Fruit fly (Drosophila melanogaster) whole organism, embryonic: ENCODE results near the gene CG32243.
A peak's percentile ranks its signal among the peaks of the same experiment; 100 is the strongest.

Experiments used
- B-H2 ChIP-seq: fragments of 200-800 bp; sonication (Bioruptor generic); optimal IDR thresholded peaks from 2 replicates; lab custom pipeline; 2018; ENCODE audit warnings: missing biosample characterization, mild to moderate bottlenecking, missing genetic modification characterization
- Bgb ChIP-seq: fragments of 200-800 bp; sonication (Bioruptor generic); IDR thresholded peaks from 2 replicates; pipeline ENCODE4 v1.3.6; 2022; ENCODE audit warnings: missing biosample characterization, missing genetic modification characterization; ENCODE audit not compliant: partially characterized antibody
- Blimp-1 ChIP-seq: fragments of 200-800 bp; sonication (Bioruptor generic); optimal IDR thresholded peaks from 3 replicates; lab custom pipeline; 2018; ENCODE audit warnings: missing biosample characterization, missing genetic modification characterization, mild to moderate bottlenecking, moderate library complexity, missing genetic modification reagents
- CG10321 ChIP-seq: fragments of 200-800 bp; sonication (Bioruptor generic); IDR thresholded peaks from 2 replicates; pipeline ENCODE4 v1.3.6; 2022; ENCODE audit warnings: missing biosample characterization, missing genetic modification characterization
- CG10431 ChIP-seq: fragments of 200-800 bp; sonication (Bioruptor generic); optimal IDR thresholded peaks from 3 replicates; lab custom pipeline; 2018; ENCODE audit warnings: missing biosample characterization, mild to moderate bottlenecking, missing genetic modification characterization
- CG10654 ChIP-seq: fragments of 200-800 bp; sonication (Bioruptor generic); optimal IDR thresholded peaks from 2 replicates; lab custom pipeline; 2016; ENCODE audit warnings: missing biosample characterization, missing genetic modification characterization
- CG10959 ChIP-seq: fragments of 200-800 bp; sonication (Bioruptor generic); IDR thresholded peaks from 2 replicates; pipeline ENCODE4 v1.3.6; 2022; ENCODE audit warnings: missing biosample characterization, missing genetic modification characterization
- CG12155 ChIP-seq: fragments of 200-800 bp; sonication (Bioruptor generic); optimal IDR thresholded peaks from 3 replicates; lab custom pipeline; 2016; ENCODE audit warnings: missing biosample characterization, missing genetic modification characterization
- CG14014 ChIP-seq: fragments of 200-800 bp; sonication (Bioruptor generic); IDR thresholded peaks from 2 replicates; pipeline ENCODE4 v1.3.6; 2022; ENCODE audit warnings: missing biosample characterization, missing genetic modification characterization
- CG15011 ChIP-seq: fragments of 200-800 bp; sonication (Bioruptor generic); optimal IDR thresholded peaks from 3 replicates; lab custom pipeline; 2018; ENCODE audit warnings: missing biosample characterization, mild to moderate bottlenecking, missing genetic modification characterization
- CG15269 ChIP-seq: fragments of 200-800 bp; sonication (Bioruptor generic); optimal IDR thresholded peaks from 2 replicates; lab custom pipeline; 2018; ENCODE audit warnings: missing biosample characterization, mild to moderate bottlenecking, missing genetic modification characterization, moderate library complexity
- CG17186 ChIP-seq: fragments of 200-800 bp; sonication (Bioruptor generic); optimal IDR thresholded peaks from 3 replicates; lab custom pipeline; 2017; ENCODE audit warnings: missing biosample characterization, missing genetic modification reagents, missing genetic modification characterization
- CG18011 ChIP-seq: fragments of 200-800 bp; sonication (Bioruptor generic); optimal IDR thresholded peaks from 2 replicates; lab custom pipeline; 2017; ENCODE audit warnings: missing biosample characterization, missing genetic modification characterization, mild to moderate bottlenecking, moderate library complexity, missing genotype
- CG2120 ChIP-seq: fragments of 200-800 bp; sonication (Bioruptor generic); optimal IDR thresholded peaks from 3 replicates; lab custom pipeline; 2016; ENCODE audit warnings: missing biosample characterization, missing genetic modification characterization
- CG2199 ChIP-seq: fragments of 200-800 bp; sonication (Bioruptor generic); IDR thresholded peaks from 3 replicates; pipeline ENCODE4 v1.3.6; 2022; ENCODE audit warnings: missing biosample characterization, missing genetic modification characterization
- CG31365 ChIP-seq: fragments of 200-800 bp; sonication (Bioruptor generic); optimal IDR thresholded peaks from 2 replicates; lab custom pipeline; 2018; ENCODE audit warnings: missing biosample characterization, mild to moderate bottlenecking, missing genetic modification characterization
- CG31388 ChIP-seq: fragments of 200-800 bp; sonication (Bioruptor generic); optimal IDR thresholded peaks from 2 replicates; lab custom pipeline; 2016; ENCODE audit warnings: missing biosample characterization, missing genetic modification characterization
- CG34224 ChIP-seq: fragments of 200-800 bp; sonication (Bioruptor generic); IDR thresholded peaks from 3 replicates; pipeline ENCODE4 v1.3.6; 2022; ENCODE audit warnings: missing biosample characterization, missing genetic modification characterization; ENCODE audit not compliant: partially characterized antibody
- CG6654 ChIP-seq: fragments of 200-800 bp; sonication (Bioruptor generic); optimal IDR thresholded peaks from 2 replicates; lab custom pipeline; 2017; ENCODE audit warnings: missing biosample characterization, mild to moderate bottlenecking, missing genetic modification characterization
- CG8924 ChIP-seq: fragments of 200-800 bp; optimal IDR thresholded peaks from 3 replicates; lab custom pipeline; 2019; ENCODE audit warnings: missing biosample characterization, mild to moderate bottlenecking, missing genetic modification characterization, moderate library complexity
- CG9727 ChIP-seq: fragments of 200-800 bp; sonication (Bioruptor generic); optimal IDR thresholded peaks from 3 replicates; lab custom pipeline; 2017; ENCODE audit warnings: missing biosample characterization, mild to moderate bottlenecking, missing genetic modification characterization
- CoRest ChIP-seq: fragments of 200-800 bp; sonication (Bioruptor generic); optimal IDR thresholded peaks from 3 replicates; lab custom pipeline; 2018; ENCODE audit warnings: missing biosample characterization, mild to moderate bottlenecking, missing genetic modification characterization, moderate library complexity
- Dek ChIP-seq: fragments of 200-800 bp; sonication (Bioruptor generic); optimal IDR thresholded peaks from 3 replicates; lab custom pipeline; 2019; ENCODE audit warnings: missing biosample characterization, mild to moderate bottlenecking, missing genetic modification characterization, moderate library complexity
- Dp ChIP-seq: fragments of 200-800 bp; sonication (Bioruptor generic); optimal IDR thresholded peaks from 2 replicates; lab custom pipeline; 2018; ENCODE audit warnings: missing biosample characterization, mild to moderate bottlenecking, missing genetic modification characterization, moderate library complexity
- Fer1 ChIP-seq: fragments of 200-800 bp; sonication (Bioruptor generic); optimal IDR thresholded peaks from 2 replicates; lab custom pipeline; 2017; ENCODE audit warnings: missing biosample characterization, mild to moderate bottlenecking, missing genetic modification characterization
- Hand ChIP-seq: fragments of 200-800 bp; sonication (Bioruptor generic); optimal IDR thresholded peaks from 2 replicates; lab custom pipeline; 2017; ENCODE audit warnings: mild to moderate bottlenecking, missing biosample characterization, missing genetic modification reagents, missing genetic modification characterization
- HmgD ChIP-seq: fragments of 200-800 bp; sonication (Bioruptor generic); optimal IDR thresholded peaks from 3 replicates; lab custom pipeline; 2016; ENCODE audit warnings: missing biosample characterization, missing genetic modification characterization
- Hr3 ChIP-seq: fragments of 200-800 bp; sonication (Bioruptor generic); optimal IDR thresholded peaks from 3 replicates; lab custom pipeline; 2016; ENCODE audit warnings: missing biosample characterization, missing genetic modification characterization
- Lhr ChIP-seq: fragments of 200-800 bp; sonication (Bioruptor generic); optimal IDR thresholded peaks from 3 replicates; lab custom pipeline; 2017; ENCODE audit warnings: mild to moderate bottlenecking, missing biosample characterization, missing genetic modification reagents, missing genetic modification characterization
- Med ChIP-seq: fragments of 200-800 bp; sonication (Bioruptor generic); peaks from one replicate; lab custom pipeline; 2016; ENCODE audit warnings: missing biosample characterization, missing genetic modification characterization, mild to moderate bottlenecking, inconsistent platforms, moderate library complexity
- Myb ChIP-seq: fragments of 200-800 bp; sonication (Bioruptor generic); optimal IDR thresholded peaks from 2 replicates; lab custom pipeline; 2016; ENCODE audit warnings: missing biosample characterization, missing genetic modification characterization
- NFAT ChIP-seq: fragments of 200-800 bp; sonication (Bioruptor generic); IDR thresholded peaks from 2 replicates; pipeline ENCODE4 v1.3.6; 2022; ENCODE audit warnings: missing biosample characterization, missing genetic modification characterization
- Oaz ChIP-seq: fragments of 200-800 bp; sonication (Bioruptor generic); IDR thresholded peaks from 2 replicates; pipeline ENCODE4 v1.3.6; 2022; ENCODE audit warnings: missing biosample characterization, missing genetic modification characterization
- Sry-δ ChIP-seq: fragments of 200-800 bp; sonication (Bioruptor generic); optimal IDR thresholded peaks from 2 replicates; lab custom pipeline; 2016; ENCODE audit warnings: missing biosample characterization, missing genetic modification characterization
- Xbp1 ChIP-seq: fragments of 200-800 bp; sonication (Bioruptor generic); optimal IDR thresholded peaks from 3 replicates; lab custom pipeline; 2016; ENCODE audit warnings: missing biosample characterization, mild to moderate bottlenecking, missing genetic modification characterization
- ap ChIP-seq: fragments of 200-800 bp; sonication (Bioruptor generic); IDR thresholded peaks from 2 replicates; pipeline ENCODE4 v1.3.6; 2022; ENCODE audit warnings: missing biosample characterization, missing genetic modification characterization
- az2 ChIP-seq: fragments of 200-800 bp; sonication (Bioruptor generic); optimal IDR thresholded peaks from 3 replicates; lab custom pipeline; 2016; ENCODE audit warnings: missing biosample characterization, missing genetic modification characterization
- bsh ChIP-seq, 2 experiments: fragments of 200-800 bp; sonication (Bioruptor generic); optimal IDR thresholded peaks; 2 replicates each; lab custom pipeline; 2017 to 2018; ENCODE audit warnings: mild to moderate bottlenecking in 2 of 2, missing biosample characterization in 2 of 2, missing genetic modification characterization in 2 of 2, moderate library complexity in 1 of 2
- crc ChIP-seq: fragments of 200-800 bp; sonication (Bioruptor generic); optimal IDR thresholded peaks from 2 replicates; lab custom pipeline; 2016; ENCODE audit warnings: missing biosample characterization, missing genetic modification characterization
- dmrt99B ChIP-seq: fragments of 200-800 bp; sonication (Bioruptor generic); optimal IDR thresholded peaks from 2 replicates; lab custom pipeline; 2018; ENCODE audit warnings: missing biosample characterization, mild to moderate bottlenecking, missing genetic modification characterization, moderate library complexity
- grn ChIP-seq: fragments of 200-800 bp; sonication (Bioruptor generic); optimal IDR thresholded peaks from 3 replicates; lab custom pipeline; 2017; ENCODE audit warnings: missing biosample characterization, missing genetic modification characterization
- pan ChIP-seq, 4 experiments: fragments of >200 bp in 3 of 4; fragments of 200-800 bp in 1 of 4; sonication (Bioruptor generic) in 1 of 4; optimal IDR thresholded peaks in 3 of 4; IDR thresholded peaks in 1 of 4; 2 replicates each; pipeline versions ENCODE4 v1.3.6 to Lab custom; 2017 to 2022; ENCODE audit warnings: missing biosample characterization in 2 of 4, missing genetic modification characterization in 2 of 4, mixed read lengths in 1 of 4
- phol ChIP-seq: fragments of 200-800 bp; sonication (Bioruptor generic); optimal IDR thresholded peaks from 3 replicates; lab custom pipeline; 2018; ENCODE audit warnings: missing biosample characterization, mild to moderate bottlenecking, missing genetic modification characterization, moderate library complexity
- prd ChIP-seq, 3 experiments: fragments of >200 bp in 2 of 3; fragments of 200-800 bp in 1 of 3; sonication (Bioruptor generic) in 1 of 3; optimal IDR thresholded peaks in 2 of 3; IDR thresholded peaks in 1 of 3; 2 replicates in 2 of 3; 3 replicates in 1 of 3; pipeline versions ENCODE4 v1.3.6 to Lab custom; 2017 to 2022; ENCODE audit warnings: missing biosample characterization in 1 of 3, missing genetic modification characterization in 1 of 3
- pzg ChIP-seq: fragments of 200-800 bp; sonication (Bioruptor generic); optimal IDR thresholded peaks from 3 replicates; lab custom pipeline; 2018; ENCODE audit warnings: missing biosample characterization, mild to moderate bottlenecking, missing genetic modification characterization, moderate library complexity
- salm ChIP-seq: fragments of 200-800 bp; sonication (Bioruptor generic); optimal IDR thresholded peaks from 2 replicates; lab custom pipeline; 2018; ENCODE audit warnings: missing biosample characterization, mild to moderate bottlenecking, missing genetic modification characterization
- slbo ChIP-seq: fragments of 200-800 bp; sonication (Bioruptor generic); IDR thresholded peaks from 2 replicates; pipeline ENCODE4 v1.3.6; 2022; ENCODE audit warnings: missing biosample characterization, missing genetic modification characterization
- stwl ChIP-seq: fragments of 200-800 bp; sonication (Bioruptor generic); optimal IDR thresholded peaks from 3 replicates; lab custom pipeline; 2018; ENCODE audit warnings: missing biosample characterization, mild to moderate bottlenecking, missing genetic modification characterization, moderate library complexity
- sug ChIP-seq: fragments of 200-800 bp; optimal IDR thresholded peaks from 2 replicates; lab custom pipeline; 2019; ENCODE audit warnings: missing biosample characterization, mild to moderate bottlenecking, missing genetic modification characterization, moderate library complexity
- yki ChIP-seq: fragments of >200 bp; optimal IDR thresholded peaks from 3 replicates; lab custom pipeline; 2018

CG32243 gene

DNA sequence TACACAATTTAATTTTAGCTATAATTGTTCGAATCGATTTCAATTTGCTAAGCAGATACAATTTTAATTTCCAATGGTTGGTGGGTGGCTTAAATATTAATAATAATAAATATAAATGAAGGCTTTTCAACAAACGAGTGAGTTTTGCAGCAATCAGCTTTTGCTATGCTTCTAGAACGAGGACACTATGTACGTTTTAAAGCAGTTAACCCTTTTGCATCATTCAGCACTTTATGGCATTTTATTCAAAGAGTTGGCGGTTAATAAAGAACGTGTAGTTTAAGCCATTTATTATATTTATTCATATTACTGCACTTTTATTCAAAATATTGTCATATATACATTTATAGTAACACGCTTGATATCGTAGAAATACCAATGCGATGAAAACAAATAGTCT is 13.2 kb upstream of the CG32243 start (continued):
- no peak for TF ChIP-seq CG15011 (GFP tag; lab: Kevin White, UChicago)
- no peak for TF ChIP-seq CG2120 (GFP tag; lab: Kevin White, UChicago)
- TF ChIP-seq CG12155, result peak; percentile 27
- TF ChIP-seq NFAT, result no peak
- no peak for TF ChIP-seq B-H2
- TF ChIP-seq salm, result no peak
- TF ChIP-seq CG10654 (GFP tag; lab: Kevin White, UChicago), result no peak
- TF ChIP-seq CG10431, result no peak
- no peak for TF ChIP-seq CG34224 (GFP tag; lab: Robert Waterston, UW)
- TF ChIP-seq crc (GFP tag; lab: Kevin White, UChicago), result no peak
- no peak for TF ChIP-seq yki (lab: Kevin White, UChicago)
- no peak for TF ChIP-seq Blimp-1 (GFP tag; lab: Kevin White, UChicago)
- TF ChIP-seq CG2199 (GFP tag; lab: Robert Waterston, UW), result peak; percentile 56; the same call in 1 of the 3 replicates
- no peak for TF ChIP-seq CG10959 (GFP tag; lab: Robert Waterston, UW)
- peak; percentile 92 for TF ChIP-seq CG31365 (tag; lab: Kevin White, UChicago)
- TF ChIP-seq stwl, result peak; percentile 93
- peak; percentile 12 for TF ChIP-seq Myb (GFP tag; lab: Kevin White, UChicago)
- no peak for TF ChIP-seq ap
- no peak for TF ChIP-seq CG31388 (GFP tag; lab: Kevin White, UChicago)
- peak; percentile 1 for TF ChIP-seq CoRest (tag; lab: Kevin White, UChicago)
- no peak for TF ChIP-seq Lhr (GFP tag; lab: Kevin White, UChicago)
- TF ChIP-seq Dp (GFP tag; lab: Kevin White, UChicago), result peak; percentile 76
- no peak for TF ChIP-seq bsh (GFP tag; optimal IDR thresholded peaks at IDR 0.05; lab: Kevin White, UChicago)
- TF ChIP-seq pzg, result peak; percentile 15
- TF ChIP-seq CG15269 (tag; lab: Kevin White, UChicago), result no peak
- TF ChIP-seq az2, result no peak
- TF ChIP-seq CG8924, result no peak
- TF ChIP-seq Fer1 (GFP tag; lab: Kevin White, UChicago), result no peak
- peak; percentile 73; the same call in 1 of the 2 replicates for TF ChIP-seq CG10321 (GFP tag; lab: Robert Waterston, UW)
- no peak for TF ChIP-seq Oaz
- TF ChIP-seq CG9727 (GFP tag; lab: Kevin White, UChicago), result no peak
- no peak for TF ChIP-seq HmgD (GFP tag; lab: Kevin White, UChicago)

DNA sequence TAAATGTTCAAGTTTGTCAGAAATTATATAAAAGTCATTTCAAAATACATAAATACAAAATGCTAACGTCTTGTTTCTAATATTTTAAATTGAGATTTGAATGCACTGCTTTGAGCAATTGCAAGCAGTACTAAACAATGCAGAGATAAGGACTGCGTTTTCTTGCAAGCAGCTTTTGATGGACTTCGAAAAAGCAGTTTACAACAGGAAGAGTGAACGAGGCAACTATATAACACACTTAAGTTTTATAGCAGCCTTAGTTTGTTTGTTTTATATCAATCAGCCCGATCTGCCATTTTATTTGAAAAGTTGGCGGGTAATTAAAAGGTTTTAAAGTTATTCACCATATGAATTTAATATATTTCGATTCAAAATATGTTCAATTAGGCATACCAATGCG is 12.4 kb upstream of the CG32243 start:
- TF ChIP-seq Hr3 (GFP tag; lab: Kevin White, UChicago) (peak; percentile 38), Bgb (GFP tag; lab: Robert Waterston, UW) (peak; percentile 38), Dek (tag; lab: Kevin White, UChicago) (peak; percentile 19), Hand (no peak), Lhr (GFP tag; lab: Kevin White, UChicago) (peak; percentile 83), Xbp1 (GFP tag; lab: Kevin White, UChicago) (peak; percentile 24), prd (optimal IDR thresholded peaks at IDR 0.05; lab: Kevin White, UChicago) (no peak), prd (GFP tag; IDR thresholded peaks at IDR 0.05; lab: Robert Waterston, UW) (peak; percentile 22; the same call in 1 of the 3 replicates), phol (peak; percentile 47), CG6654 (no peak), CG18011 (GFP tag; lab: Kevin White, UChicago) (peak; percentile 100), Sry-δ (GFP tag; lab: Kevin White, UChicago) (peak; percentile 5), pan (optimal IDR thresholded peaks at IDR 0.05; lab: Kevin White, UChicago) (no peak), pan (GFP tag; optimal IDR thresholded peaks at IDR 0.05 in 1 of 2, IDR thresholded peaks at IDR 0.05 in 1 of 2) (no peak), slbo (peak; percentile 14; the same call in 1 of the 2 replicates), Med (GFP tag; lab: Kevin White, UChicago) (peak; percentile 69), CG14014 (no peak), crc (GFP tag; lab: Kevin White, UChicago) (no peak), sug (tag; lab: Kevin White, UChicago) (peak; percentile 12), Dp (GFP tag; lab: Kevin White, UChicago) (peak; percentile 91), grn (peak; percentile 59), CG17186 (GFP tag; lab: Kevin White, UChicago) (no peak), dmrt99B (tag; lab: Kevin White, UChicago) (no peak)
